Worm (Caenorhabditis elegans): ENCODE data around the gene F59F5.5.

F59F5.5 gene

ce11 chrX:10555189-10555964 lies 9.6 kb downstream of the F59F5.5 start, which contains the start of gene syd-2 (continued):
- TF ChIP-seq mab-5 (tag; optimal IDR thresholded peaks at IDR 0.05) (peak; percentile 67), R02D3.7 (tag; optimal IDR thresholded peaks at IDR 0.05) (no peak), C34F6.9 (tag; optimal IDR thresholded peaks at IDR 0.05) (peak; percentile 80), ztf-4 (tag; optimal IDR thresholded peaks at IDR 0.05) (no peak), nhr-21 (tag; optimal IDR thresholded peaks at IDR 0.05) (peak; percentile 46), nhr-77 (tag; optimal IDR thresholded peaks at IDR 0.05) (peak; percentile 20), nhr-10 (tag; optimal IDR thresholded peaks at IDR 0.05) (no peak), nhr-11 (tag; optimal IDR thresholded peaks at IDR 0.05) (peak; percentile 51), nhr-129 (tag; optimal IDR thresholded peaks at IDR 0.05) (peak; percentile 93), ZK546.5 (tag; optimal IDR thresholded peaks at IDR 0.05) (no peak), nhr-23 (tag; optimal IDR thresholded peaks at IDR 0.05) (no peak), lin-13 (GFP tag; optimal IDR thresholded peaks at IDR 0.05) (peak; percentile 55), sma-3 (GFP tag; optimal IDR thresholded peaks at IDR 0.05) (peak; percentile 33)

- no peak for TF ChIP-seq nhr-11 (tag; optimal IDR thresholded peaks at IDR 0.05)
- TF ChIP-seq skn-1 (tag; optimal IDR thresholded peaks at IDR 0.05) = no peak
- TF ChIP-seq mbf-1 (tag; optimal IDR thresholded peaks at IDR 0.05) = no peak
- no peak for TF ChIP-seq lsy-2 (tag; optimal IDR thresholded peaks at IDR 0.05)
- no peak for TF ChIP-seq blmp-1 (tag; optimal IDR thresholded peaks at IDR 0.05; ENCODE audit: insufficient read depth)
- TF ChIP-seq sma-9 (GFP tag; optimal IDR thresholded peaks at IDR 0.05) = no peak
- no peak for TF ChIP-seq sma-9 (tag; optimal IDR thresholded peaks at IDR 0.05)
- TF ChIP-seq egl-27 (tag; optimal IDR thresholded peaks at IDR 0.05) = no peak
- no peak for TF ChIP-seq ZK546.5 (tag; optimal IDR thresholded peaks at IDR 0.05)
- TF ChIP-seq fos-1 (tag; optimal IDR thresholded peaks at IDR 0.05) = no peak
- TF ChIP-seq nhr-6 (tag; optimal IDR thresholded peaks at IDR 0.05) = no peak
- TF ChIP-seq F13H6.1 (tag; optimal IDR thresholded peaks at IDR 0.05) = no peak
- TF ChIP-seq zag-1 (tag; optimal IDR thresholded peaks at IDR 0.05) = no peak
- no peak for TF ChIP-seq sma-3 (GFP tag; optimal IDR thresholded peaks at IDR 0.05)
- TF ChIP-seq ceh-82 (tag; optimal IDR thresholded peaks at IDR 0.05) = no peak
- TF ChIP-seq snpc-4 (tag; optimal IDR thresholded peaks at IDR 0.05) = no peak
- no peak for TF ChIP-seq elt-3 (tag; optimal IDR thresholded peaks at IDR 0.05)
- TF ChIP-seq lin-11 (tag; optimal IDR thresholded peaks at IDR 0.05) = no peak
These were observed 10.9 kb downstream of the F59F5.5 start for ce11 chrX:10556764-10557163.

- TF ChIP-seq elt-1 (tag; optimal IDR thresholded peaks at IDR 0.05) = no peak
These were observed 13.4 kb downstream of the F59F5.5 start, which contains the start of gene F59F5.7 for ce11 chrX:10559203-10559602. Gene F59F5.7, plus strand, starts transcription at chrX:10559503.

- TF ChIP-seq unc-39 (tag; optimal IDR thresholded peaks at IDR 0.05) = no peak
- no peak for TF ChIP-seq zag-1 (tag; optimal IDR thresholded peaks at IDR 0.05)
- peak; percentile 37 for TF ChIP-seq sma-9 (GFP tag; optimal IDR thresholded peaks at IDR 0.05)
- no peak for TF ChIP-seq sma-9 (tag; optimal IDR thresholded peaks at IDR 0.05)
- no peak for TF ChIP-seq elt-1 (tag; optimal IDR thresholded peaks at IDR 0.05)
- no peak for TF ChIP-seq sma-3 (GFP tag; optimal IDR thresholded peaks at IDR 0.05)
- no peak for TF ChIP-seq unc-62 (GFP tag; optimal IDR thresholded peaks at IDR 0.05)
- TF ChIP-seq Y55F3AM.14 (GFP tag; optimal IDR thresholded peaks at IDR 0.05) = no peak
- TF ChIP-seq mdl-1 (tag; optimal IDR thresholded peaks at IDR 0.05) = no peak
- TF ChIP-seq ztf-4 (tag; optimal IDR thresholded peaks at IDR 0.05) = no peak
- TF ChIP-seq egl-27 (tag; optimal IDR thresholded peaks at IDR 0.05) = no peak
- no peak for TF ChIP-seq nhr-23 (tag; optimal IDR thresholded peaks at IDR 0.05)
- no peak for TF ChIP-seq lin-11 (tag; optimal IDR thresholded peaks at IDR 0.05)
- peak; percentile 56 for TF ChIP-seq fos-1 (tag; optimal IDR thresholded peaks at IDR 0.05)
- TF ChIP-seq ceh-16 (tag; optimal IDR thresholded peaks at IDR 0.05) = no peak
- TF ChIP-seq nhr-129 (tag; optimal IDR thresholded peaks at IDR 0.05) = peak; percentile 24
- TF ChIP-seq sem-4 (tag; optimal IDR thresholded peaks at IDR 0.05) = no peak
- TF ChIP-seq nhr-11 (tag; optimal IDR thresholded peaks at IDR 0.05) = no peak
- no peak for TF ChIP-seq ztf-11 (tag; optimal IDR thresholded peaks at IDR 0.05)
- no peak for TF ChIP-seq nhr-237 (tag; optimal IDR thresholded peaks at IDR 0.05)
- TF ChIP-seq F13H6.1 (tag; optimal IDR thresholded peaks at IDR 0.05) = peak; percentile 7
- no peak for TF ChIP-seq mab-5 (tag; optimal IDR thresholded peaks at IDR 0.05)
- TF ChIP-seq dmd-4 (tag; optimal IDR thresholded peaks at IDR 0.05) = no peak
- no peak for TF ChIP-seq nhr-21 (tag; optimal IDR thresholded peaks at IDR 0.05)
- TF ChIP-seq unc-55 (GFP tag; optimal IDR thresholded peaks at IDR 0.05) = peak; percentile 74
- TF ChIP-seq ZK546.5 (tag; optimal IDR thresholded peaks at IDR 0.05) = no peak
- no peak for TF ChIP-seq elt-3 (tag; optimal IDR thresholded peaks at IDR 0.05)
- no peak for TF ChIP-seq snpc-4 (tag; optimal IDR thresholded peaks at IDR 0.05)
- no peak for TF ChIP-seq nhr-10 (tag; optimal IDR thresholded peaks at IDR 0.05)
- no peak for TF ChIP-seq alr-1 (tag; optimal IDR thresholded peaks at IDR 0.05)
- no peak for TF ChIP-seq ztf-1 (GFP tag; conservative IDR thresholded peaks at IDR 0.05)
- peak; percentile 33 for TF ChIP-seq C34F6.9 (tag; optimal IDR thresholded peaks at IDR 0.05)
- TF ChIP-seq lin-39 (tag; optimal IDR thresholded peaks at IDR 0.05) = no peak
- no peak for TF ChIP-seq skn-1 (tag; optimal IDR thresholded peaks at IDR 0.05)
- TF ChIP-seq nhr-25 (tag; optimal IDR thresholded peaks at IDR 0.05) = no peak
- TF ChIP-seq ceh-82 (tag; optimal IDR thresholded peaks at IDR 0.05) = no peak
- peak; percentile 9 for TF ChIP-seq lin-13 (GFP tag; optimal IDR thresholded peaks at IDR 0.05)
- no peak for TF ChIP-seq nhr-6 (tag; optimal IDR thresholded peaks at IDR 0.05)
These were observed 21.0 kb downstream of the F59F5.5 start for ce11 chrX:10566775-10567174.
